Worm (Caenorhabditis elegans): ENCODE measurements around the gene K02E11.6.
"Not testable (repeated sequence)": the region's sequence is repeated elsewhere in the genome, so short reads cannot be mapped to it uniquely, and the experiment has no call there.

K02E11.6 gene

ce11 chrV:14268616-14269015, 20.0 kb downstream of the K02E11.6 start, which contains the start of gene F40G12.4:
Gene F40G12.4 (minus strand): TSS chrV:14268716.
- TF ChIP-seq lin-32 (GFP tag; optimal IDR thresholded peaks at IDR 0.05) = no peak
- TF ChIP-seq zip-8 (tag; optimal IDR thresholded peaks at IDR 0.05) = no peak
- TF ChIP-seq nhr-12 (tag; optimal IDR thresholded peaks at IDR 0.05) = no peak
- no peak for TF ChIP-seq mab-5 (tag; optimal IDR thresholded peaks at IDR 0.05)
- no peak for TF ChIP-seq mls-2 (tag; optimal IDR thresholded peaks at IDR 0.05)
- no peak for TF ChIP-seq elt-1 (tag; optimal IDR thresholded peaks at IDR 0.05; ENCODE audit: borderline replicate concordance, insufficient read depth)
- TF ChIP-seq M03D4.4 (tag; optimal IDR thresholded peaks at IDR 0.05) = no peak
- TF ChIP-seq pha-4 (tag; optimal IDR thresholded peaks at IDR 0.05) = no peak
- TF ChIP-seq ceh-39 (tag; optimal IDR thresholded peaks at IDR 0.05) = no peak
- TF ChIP-seq sptf-1 (tag; optimal IDR thresholded peaks at IDR 0.05) = no peak
- TF ChIP-seq ces-1 (GFP tag; optimal IDR thresholded peaks at IDR 0.05) = no peak
- no peak for TF ChIP-seq ceh-83 (GFP tag; optimal IDR thresholded peaks at IDR 0.05)
- TF ChIP-seq nhr-76 (tag; optimal IDR thresholded peaks at IDR 0.05) = no peak
- no peak for TF ChIP-seq drap-1 (GFP tag; optimal IDR thresholded peaks at IDR 0.05)
- no peak for TF ChIP-seq unc-120 (tag; optimal IDR thresholded peaks at IDR 0.05; ENCODE audit: poor library complexity, severe bottlenecking)
- TF ChIP-seq tbx-8 (GFP tag; optimal IDR thresholded peaks at IDR 0.05) = no peak
- TF ChIP-seq bed-3 (GFP tag; optimal IDR thresholded peaks at IDR 0.05) = no peak

- no peak for TF ChIP-seq sem-2 (GFP tag; optimal IDR thresholded peaks at IDR 0.05)
- TF ChIP-seq lsy-2 (tag; optimal IDR thresholded peaks at IDR 0.05) = no peak
- TF ChIP-seq flh-1 (GFP tag; optimal IDR thresholded peaks at IDR 0.05) = no peak
- no peak for TF ChIP-seq ceh-43 (GFP tag; optimal IDR thresholded peaks at IDR 0.05)
- TF ChIP-seq ham-2 (GFP tag; optimal IDR thresholded peaks at IDR 0.05) = no peak
- TF ChIP-seq elt-3 (tag; optimal IDR thresholded peaks at IDR 0.05) = no peak
- TF ChIP-seq mls-2 (tag; optimal IDR thresholded peaks at IDR 0.05) = no peak
- TF ChIP-seq drap-1 (GFP tag; optimal IDR thresholded peaks at IDR 0.05) = no peak
- no peak for TF ChIP-seq nhr-2 (tag; optimal IDR thresholded peaks at IDR 0.05)
- no peak for TF ChIP-seq lin-13 (tag; optimal IDR thresholded peaks at IDR 0.05)
- no peak for TF ChIP-seq nhr-28 (tag; optimal IDR thresholded peaks at IDR 0.05)
- TF ChIP-seq unc-62 (GFP tag; optimal IDR thresholded peaks at IDR 0.05) = no peak
- no peak for TF ChIP-seq cnd-1 (tag; optimal IDR thresholded peaks at IDR 0.05)
- TF ChIP-seq hlh-1 (tag; optimal IDR thresholded peaks at IDR 0.05) = no peak
- TF ChIP-seq nhr-12 (tag; optimal IDR thresholded peaks at IDR 0.05) = no peak
- TF ChIP-seq snpc-4 (tag; optimal IDR thresholded peaks at IDR 0.05) = no peak
- TF ChIP-seq blmp-1 (tag; optimal IDR thresholded peaks at IDR 0.05) = no peak
- no peak for TF ChIP-seq tbx-8 (GFP tag; optimal IDR thresholded peaks at IDR 0.05)
- TF ChIP-seq bed-3 (GFP tag; optimal IDR thresholded peaks at IDR 0.05) = no peak
Observed at ce11 chrV:14270729-14271128, 22.1 kb downstream of the K02E11.6 start, which contains the start of gene F40G12.5. Gene F40G12.5 (minus strand): TSS chrV:14270829.

DNA sequence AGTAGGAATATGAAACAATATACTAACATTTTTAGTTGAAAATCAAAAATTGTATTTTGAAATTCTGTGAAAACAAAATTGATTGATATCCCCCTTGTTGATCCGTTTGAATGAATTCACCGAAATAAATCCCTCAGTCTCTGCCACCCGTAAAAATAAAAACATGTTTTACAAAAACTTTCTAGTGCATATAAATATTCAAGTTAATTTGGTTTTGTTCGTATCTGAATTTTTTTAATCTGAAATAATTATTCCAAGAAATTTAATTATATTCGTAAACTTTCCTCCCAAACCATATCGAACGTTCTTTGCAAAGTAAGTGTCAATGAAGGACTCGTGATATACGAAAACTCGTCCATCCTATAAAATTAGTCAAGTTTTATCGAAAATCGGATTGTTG, 24.4 kb downstream of the K02E11.6 start, which contains the start of gene F40G12.6:
Gene F40G12.6 (minus strand): TSS at position 101 of the 400 bp plus-strand sequence.
- TF ChIP-seq unc-39 (tag; optimal IDR thresholded peaks at IDR 0.05) (no peak), tbx-8 (GFP tag; optimal IDR thresholded peaks at IDR 0.05) (no peak), nhr-76 (tag; optimal IDR thresholded peaks at IDR 0.05) (no peak), cnd-1 (tag; optimal IDR thresholded peaks at IDR 0.05) (no peak), lin-32 (GFP tag; optimal IDR thresholded peaks at IDR 0.05) (no peak), mls-2 (tag; optimal IDR thresholded peaks at IDR 0.05) (no peak), nhr-237 (tag; optimal IDR thresholded peaks at IDR 0.05) (no peak), elt-3 (tag; optimal IDR thresholded peaks at IDR 0.05) (no peak), ceh-83 (GFP tag; optimal IDR thresholded peaks at IDR 0.05) (no peak), flh-1 (GFP tag; optimal IDR thresholded peaks at IDR 0.05) (no peak), lin-13 (tag; optimal IDR thresholded peaks at IDR 0.05) (no peak), bed-3 (GFP tag; optimal IDR thresholded peaks at IDR 0.05) (no peak), ceh-39 (tag; optimal IDR thresholded peaks at IDR 0.05) (no peak), mab-5 (tag; optimal IDR thresholded peaks at IDR 0.05) (no peak), sptf-1 (tag; optimal IDR thresholded peaks at IDR 0.05) (no peak), lsy-2 (tag; optimal IDR thresholded peaks at IDR 0.05) (no peak), hlh-1 (tag; optimal IDR thresholded peaks at IDR 0.05) (no peak), unc-62 (GFP tag; optimal IDR thresholded peaks at IDR 0.05) (no peak)

- TF ChIP-seq ceh-39, nhr-237, snpc-4 (tag; optimal IDR thresholded peaks at IDR 0.05): not testable (repeated sequence)
Observed at ce11 chrV:14274268-14274667, 25.7 kb downstream of the K02E11.6 start, which contains the start of gene F40G12.7. Gene F40G12.7 (plus strand): TSS chrV:14274568.
